Worm (Caenorhabditis elegans): Measurements from ENCODE around the gene mom-2.

DNA sequence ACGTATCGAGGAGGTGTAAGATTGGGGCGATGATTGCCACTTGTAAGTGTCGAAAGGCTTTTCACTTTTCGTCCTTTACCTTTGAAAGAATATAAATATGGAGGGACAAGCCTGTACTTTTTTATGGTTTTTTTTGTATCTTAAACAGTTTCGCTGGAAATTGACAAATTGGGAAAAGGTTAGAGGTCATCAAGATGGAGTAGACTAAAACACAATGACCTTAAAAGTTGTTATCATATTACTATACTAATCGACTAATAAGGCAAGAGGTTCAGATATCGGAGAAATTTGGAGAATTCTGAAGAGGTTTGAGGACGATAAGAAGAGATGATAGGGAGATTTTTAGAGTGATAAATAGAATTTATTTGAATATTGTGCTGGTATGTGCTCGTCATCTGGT lies 50.4 kb downstream of the mom-2 start:
- TF ChIP-seq ceh-82 (tag; optimal IDR thresholded peaks at IDR 0.05) (no peak), ama-1 (optimal IDR thresholded peaks at IDR 0.05) (no peak), pha-4 (tag; optimal IDR thresholded peaks at IDR 0.05) (no peak), nhr-237 (tag; optimal IDR thresholded peaks at IDR 0.05) (no peak), fkh-10 (GFP tag; optimal IDR thresholded peaks at IDR 0.05) (no peak)
